Worm (Caenorhabditis elegans) whole organism, young adult: ENCODE measurements around the gene lido-11.

Experiments
- B0019.2 ChIP-seq: fragments of 200-800 bp; sonication (Bioruptor generic); conservative IDR thresholded peaks from 2 replicates; pipeline ENCODE4 v1.3.6; 2022; ENCODE audit warnings: missing genetic modification reagents, missing genetic modification characterization, missing compliant biosample characterization
- B0035.1 ChIP-seq: sonication (generic microtip); optimal IDR thresholded peaks from 2 replicates; lab custom pipeline; 2016; ENCODE audit warnings: missing genetic modification characterization, mild to moderate bottlenecking, missing compliant biosample characterization, missing genotype, missing genetic modification reagents
- B0261.1 ChIP-seq: sonication (generic microtip); optimal IDR thresholded peaks from 2 replicates; lab custom pipeline; 2016; ENCODE audit warnings: mild to moderate bottlenecking, missing genetic modification characterization, moderate library complexity, missing compliant biosample characterization
- C06A6.2 ChIP-seq: fragments of 200-800 bp; sonication (Bioruptor generic); conservative IDR thresholded peaks from 2 replicates; pipeline ENCODE4 v1.3.6; 2022; ENCODE audit warnings: missing genetic modification characterization, missing compliant biosample characterization
- C17E4.6 ChIP-seq: fragments of 200-800 bp; sonication (Bioruptor generic); IDR thresholded peaks from 2 replicates; pipeline ENCODE4 v1.3.6; 2022; ENCODE audit warnings: missing genetic modification reagents, missing genetic modification characterization, missing compliant biosample characterization
- F10E7.11 ChIP-seq: sonication (generic microtip); optimal IDR thresholded peaks from 2 replicates; lab custom pipeline; 2017; ENCODE audit warnings: mild to moderate bottlenecking, missing genetic modification characterization, moderate library complexity, missing compliant biosample characterization
- F23B12.7 ChIP-seq: sonication (generic microtip); optimal IDR thresholded peaks from 2 replicates; lab custom pipeline; 2017; ENCODE audit warnings: missing genetic modification characterization, mild to moderate bottlenecking, missing compliant biosample characterization, antibody characterized with exemption, moderate library complexity; ENCODE audit not compliant: insufficient read depth
- F37B4.10 ChIP-seq: fragments of 200-800 bp; sonication (Bioruptor generic); IDR thresholded peaks from 2 replicates; pipeline ENCODE4 v1.3.6; 2022; ENCODE audit warnings: missing genetic modification characterization, missing compliant biosample characterization
- F49E8.2 ChIP-seq: sonication (generic microtip); optimal IDR thresholded peaks from 3 replicates; lab custom pipeline; 2017; ENCODE audit warnings: missing genetic modification characterization, mild to moderate bottlenecking, missing compliant biosample characterization, antibody characterized with exemption, moderate library complexity; ENCODE audit not compliant: insufficient read depth
- F55B11.4 ChIP-seq: sonication (generic microtip); optimal IDR thresholded peaks from 2 replicates; lab custom pipeline; 2016; ENCODE audit warnings: missing compliant biosample characterization, missing genetic modification characterization, borderline replicate concordance; ENCODE audit not compliant: insufficient read depth
- T26A5.8 ChIP-seq: sonication (generic microtip); optimal IDR thresholded peaks from 2 replicates; lab custom pipeline; 2016; ENCODE audit warnings: missing genetic modification characterization, missing compliant biosample characterization
- Y53F4B.3 ChIP-seq: fragments of 200-800 bp; sonication (Bioruptor generic); IDR thresholded peaks from 2 replicates; pipeline ENCODE4 v1.3.6; 2022; ENCODE audit warnings: missing genetic modification reagents, missing genetic modification characterization, missing compliant biosample characterization
- Y56A3A.18 ChIP-seq: fragments of 200-800 bp; sonication (Bioruptor generic); IDR thresholded peaks from 2 replicates; pipeline ENCODE4 v1.3.6; 2022; ENCODE audit warnings: missing genetic modification reagents, missing genetic modification characterization, missing compliant biosample characterization
- Y79H2A.3 ChIP-seq: fragments of 200-800 bp; sonication (Bioruptor generic); conservative IDR thresholded peaks from 2 replicates; pipeline ENCODE4 v1.3.6; 2022; ENCODE audit warnings: missing genetic modification reagents, missing genetic modification characterization, missing compliant biosample characterization
- ZK185.1 ChIP-seq: sonication (generic microtip); optimal IDR thresholded peaks from 2 replicates; lab custom pipeline; 2016; ENCODE audit warnings: mild to moderate bottlenecking, missing genetic modification characterization, missing compliant biosample characterization; ENCODE audit not compliant: poor library complexity, severe bottlenecking
- akir-1 ChIP-seq: fragments of 200-800 bp; sonication (Bioruptor generic); optimal IDR thresholded peaks from 2 replicates; lab custom pipeline; 2018; ENCODE audit warnings: mild to moderate bottlenecking, missing genetic modification characterization, moderate library complexity, missing compliant biosample characterization
- aptf-2 ChIP-seq: fragments of 200-800 bp; sonication (Bioruptor generic); conservative IDR thresholded peaks from 2 replicates; pipeline ENCODE4 v1.3.6; 2022; ENCODE audit warnings: missing genetic modification reagents, missing genetic modification characterization, missing compliant biosample characterization
- bed-1 ChIP-seq: fragments of 200-800 bp; sonication (Bioruptor generic); IDR thresholded peaks from 2 replicates; pipeline ENCODE4 v1.3.6; 2022; ENCODE audit warnings: missing genetic modification reagents, missing genetic modification characterization, missing compliant biosample characterization
- cebp-2 ChIP-seq: fragments of 200-800 bp; sonication (Bioruptor generic); IDR thresholded peaks from 2 replicates; pipeline ENCODE4 v1.3.6; 2022; ENCODE audit warnings: missing genetic modification characterization, missing compliant biosample characterization
- ceh-27 ChIP-seq: fragments of 200-800 bp; sonication (Bioruptor generic); optimal IDR thresholded peaks from 2 replicates; lab custom pipeline; 2018; ENCODE audit warnings: mild to moderate bottlenecking, missing genetic modification characterization, moderate library complexity, missing compliant biosample characterization
- ceh-40 ChIP-seq: fragments of 200-800 bp; sonication (Bioruptor generic); IDR thresholded peaks from 2 replicates; pipeline ENCODE4 v1.3.6; 2022; ENCODE audit warnings: missing genetic modification characterization, missing compliant biosample characterization
- ceh-58 ChIP-seq: fragments of 200-800 bp; sonication (Bioruptor generic); IDR thresholded peaks from 2 replicates; pipeline ENCODE4 v1.3.6; 2022; ENCODE audit warnings: missing genetic modification characterization, missing compliant biosample characterization
- chd-7 ChIP-seq: sonication (generic microtip); optimal IDR thresholded peaks from 2 replicates; lab custom pipeline; 2016; ENCODE audit warnings: mild to moderate bottlenecking, missing genetic modification characterization, moderate library complexity, missing compliant biosample characterization
- die-1 ChIP-seq: sonication (generic microtip); optimal IDR thresholded peaks from 2 replicates; lab custom pipeline; 2016; ENCODE audit warnings: missing genotype, mild to moderate bottlenecking, missing genetic modification characterization, missing compliant biosample characterization
- dpl-1 ChIP-seq: fragments of 150-350 bp; optimal IDR thresholded peaks from 2 replicates; lab custom pipeline; 2014; ENCODE audit warnings: missing biosample characterization, missing genetic modification reagents, missing genetic modification characterization
- egl-44 ChIP-seq: fragments of 200-800 bp; sonication (Bioruptor generic); IDR thresholded peaks from 2 replicates; pipeline ENCODE4 v1.3.6; 2022; ENCODE audit warnings: missing genetic modification reagents, missing genetic modification characterization, missing compliant biosample characterization
- egrh-3 ChIP-seq: fragments of 200-800 bp; sonication (Bioruptor generic); IDR thresholded peaks from 2 replicates; pipeline ENCODE4 v1.3.6; 2022; ENCODE audit warnings: missing genetic modification reagents, missing genetic modification characterization, missing compliant biosample characterization
- fkh-3 ChIP-seq: sonication (generic microtip); optimal IDR thresholded peaks from 2 replicates; lab custom pipeline; 2016; ENCODE audit warnings: mild to moderate bottlenecking, missing genetic modification characterization, missing compliant biosample characterization
- hlh-12 ChIP-seq: sonication (generic microtip); optimal IDR thresholded peaks from 2 replicates; lab custom pipeline; 2016; ENCODE audit warnings: missing genetic modification characterization, missing compliant biosample characterization
- hmg-1.2 ChIP-seq: fragments of 200-800 bp; sonication (Bioruptor generic); IDR thresholded peaks from 2 replicates; pipeline ENCODE4 v1.3.6; 2022; ENCODE audit warnings: missing genetic modification reagents, missing genetic modification characterization, missing compliant biosample characterization
- hmg-20 ChIP-seq: fragments of 200-800 bp; sonication (Bioruptor generic); IDR thresholded peaks from 2 replicates; pipeline ENCODE4 v1.3.6; 2022; ENCODE audit warnings: missing genetic modification reagents, missing genetic modification characterization, missing compliant biosample characterization
- hsf-1 ChIP-seq: fragments of 200-800 bp; sonication (Bioruptor generic); IDR thresholded peaks from 2 replicates; pipeline ENCODE4 v1.3.6; 2022; ENCODE audit warnings: missing genetic modification reagents, missing genetic modification characterization, missing compliant biosample characterization
- lin-26 ChIP-seq: fragments of 200-800 bp; sonication (Bioruptor generic); IDR thresholded peaks from 2 replicates; pipeline ENCODE4 v1.3.6; 2022; ENCODE audit warnings: missing genetic modification reagents, missing genetic modification characterization, missing compliant biosample characterization
- lin-54 ChIP-seq: fragments of 200-800 bp; sonication (Bioruptor generic); optimal IDR thresholded peaks from 2 replicates; lab custom pipeline; 2018; ENCODE audit warnings: mild to moderate bottlenecking, missing genetic modification characterization, missing compliant biosample characterization
- lsl-1 ChIP-seq: fragments of 200-800 bp; sonication (Bioruptor generic); optimal IDR thresholded peaks from 2 replicates; lab custom pipeline; 2018; ENCODE audit warnings: mild to moderate bottlenecking, missing genetic modification characterization, moderate library complexity, missing compliant biosample characterization
- lsy-27 ChIP-seq: sonication (generic microtip); optimal IDR thresholded peaks from 2 replicates; lab custom pipeline; 2017; ENCODE audit warnings: missing genetic modification characterization, mild to moderate bottlenecking, missing compliant biosample characterization, antibody characterized with exemption, missing genotype, borderline replicate concordance; ENCODE audit not compliant: insufficient read depth
- mel-28 ChIP-seq: sonication (generic microtip); optimal IDR thresholded peaks from 2 replicates; lab custom pipeline; 2016; ENCODE audit warnings: borderline replicate concordance, mild to moderate bottlenecking, missing genetic modification characterization, missing compliant biosample characterization
- nhr-80 ChIP-seq: sonication (generic microtip); optimal IDR thresholded peaks from 2 replicates; lab custom pipeline; 2016; ENCODE audit warnings: missing genetic modification characterization, missing compliant biosample characterization
- nhr-90 ChIP-seq: sonication (generic microtip); optimal IDR thresholded peaks from 2 replicates; lab custom pipeline; 2016; ENCODE audit warnings: missing genotype, mild to moderate bottlenecking, missing genetic modification characterization, missing compliant biosample characterization
- pbrm-1 ChIP-seq: fragments of 200-800 bp; sonication (Bioruptor generic); IDR thresholded peaks from 2 replicates; pipeline ENCODE4 v1.3.6; 2022; ENCODE audit warnings: missing genetic modification reagents, missing genetic modification characterization, missing compliant biosample characterization
- rec-8 ChIP-seq, 2 experiments: sonication (generic microtip); optimal IDR thresholded peaks; 2 replicates each; lab custom pipeline; 2016; ENCODE audit warnings: mild to moderate bottlenecking in 2 of 2, missing genetic modification characterization in 2 of 2, missing genetic modification reagents in 2 of 2, missing genotype in 2 of 2, missing biosample characterization in 1 of 2, missing compliant biosample characterization in 1 of 2, moderate library complexity in 1 of 2
- repo-1 ChIP-seq: sonication (generic microtip); optimal IDR thresholded peaks from 2 replicates; lab custom pipeline; 2017; ENCODE audit warnings: mild to moderate bottlenecking, missing genetic modification characterization, missing compliant biosample characterization
- snpc-1.3 ChIP-seq: sonication (generic microtip); optimal IDR thresholded peaks from 2 replicates; lab custom pipeline; 2017; ENCODE audit warnings: missing genetic modification characterization, mild to moderate bottlenecking, missing compliant biosample characterization, antibody characterized with exemption, moderate library complexity, missing genotype, missing genetic modification reagents; ENCODE audit not compliant: insufficient read depth
- somi-1 ChIP-seq: fragments of 200-800 bp; sonication (Bioruptor generic); optimal IDR thresholded peaks from 2 replicates; lab custom pipeline; 2018; ENCODE audit warnings: mild to moderate bottlenecking, missing genetic modification characterization, missing compliant biosample characterization
- tlf-1 ChIP-seq: fragments of 200-800 bp; sonication (Bioruptor generic); optimal IDR thresholded peaks from 2 replicates; lab custom pipeline; 2018; ENCODE audit warnings: mild to moderate bottlenecking, missing genetic modification characterization, missing compliant biosample characterization
- unc-62 ChIP-seq: fragments of 150-350 bp; optimal IDR thresholded peaks from 2 replicates; lab custom pipeline; 2014; ENCODE audit warnings: missing biosample characterization, missing genetic modification reagents, missing genetic modification characterization
- ztf-26 ChIP-seq: sonication (generic microtip); optimal IDR thresholded peaks from 2 replicates; lab custom pipeline; 2017; ENCODE audit warnings: missing genetic modification characterization, missing compliant biosample characterization
- ztf-28 ChIP-seq: fragments of 200-800 bp; sonication (Bioruptor generic); IDR thresholded peaks from 2 replicates; pipeline ENCODE4 v1.3.6; 2022; ENCODE audit warnings: missing genetic modification reagents, missing genetic modification characterization, missing compliant biosample characterization

lido-11 gene

ce11 chrII:2973940-2974402 is 29.8 kb upstream of the lido-11 start (continued):
- TF ChIP-seq Y79H2A.3 (GFP tag; lab: Robert Waterston, UW) (no peak), repo-1 (tag; lab: Kevin White, UChicago) (peak; percentile 91), B0035.1 (tag; lab: Kevin White, UChicago) (no peak), Y56A3A.18 (GFP tag; lab: Robert Waterston, UW) (peak; percentile 44; the same call in 1 of the 2 replicates), pbrm-1 (GFP tag; lab: Robert Waterston, UW) (peak; percentile 97), mel-28 (tag; lab: Kevin White, UChicago) (peak; percentile 36), unc-62 (GFP tag; lab: Kevin White, UChicago) (no peak), F49E8.2 (tag; lab: Kevin White, UChicago) (no peak), lin-26 (GFP tag; lab: Robert Waterston, UW) (peak; percentile 75), egl-44 (GFP tag; lab: Robert Waterston, UW) (peak; percentile 95), lsl-1 (GFP tag; lab: Kevin White, UChicago) (no peak), hmg-20 (GFP tag; lab: Robert Waterston, UW) (peak; percentile 54; the same call in 1 of the 2 replicates), bed-1 (GFP tag; lab: Robert Waterston, UW) (no peak), aptf-2 (GFP tag; lab: Robert Waterston, UW) (0 out of 2 replicates have a peak, but pooled peaks have one; percentile 50), snpc-1.3 (tag; lab: Kevin White, UChicago) (no peak), tlf-1 (peak; percentile 75), akir-1 (GFP tag; lab: Kevin White, UChicago) (peak; percentile 73), ztf-28 (GFP tag; lab: Robert Waterston, UW) (no peak), fkh-3 (tag; lab: Kevin White, UChicago) (no peak), somi-1 (GFP tag; lab: Kevin White, UChicago) (peak; percentile 96), ceh-40 (no peak), B0019.2 (no peak), hmg-1.2 (peak; percentile 99), F37B4.10 (GFP tag; lab: Robert Waterston, UW) (0 out of 2 replicates have a peak, but pooled peaks have one; percentile 27), nhr-80 (tag; lab: Kevin White, UChicago) (peak; percentile 23), dpl-1 (GFP tag; lab: Kevin White, UChicago) (peak; percentile 1), nhr-90 (tag; lab: Kevin White, UChicago) (no peak), B0261.1 (tag; lab: Kevin White, UChicago) (peak; percentile 24), ceh-58 (GFP tag; lab: Robert Waterston, UW) (no peak), rec-8 (tag; optimal IDR thresholded peaks at IDR 0.05; lab: Kevin White, UChicago) (no peak), F23B12.7 (tag; lab: Kevin White, UChicago) (no peak), F10E7.11 (tag; lab: Kevin White, UChicago) (peak; percentile 62), lin-54 (GFP tag; lab: Kevin White, UChicago) (peak; percentile 70), F55B11.4 (tag; lab: Kevin White, UChicago) (no peak), die-1 (tag; lab: Kevin White, UChicago) (no peak), hsf-1 (peak; percentile 83), C17E4.6 (GFP tag; lab: Robert Waterston, UW) (peak; percentile 17; the same call in 1 of the 2 replicates), T26A5.8 (no peak), C06A6.2 (peak; percentile 95), egrh-3 (peak; percentile 100), Y53F4B.3 (GFP tag; lab: Robert Waterston, UW) (no peak), lsy-27 (tag; lab: Kevin White, UChicago) (no peak), cebp-2 (peak; percentile 78; the same call in 1 of the 2 replicates), ZK185.1 (tag; lab: Kevin White, UChicago) (peak; percentile 68), chd-7 (tag; lab: Kevin White, UChicago) (peak; percentile 99), ceh-27 (GFP tag; lab: Kevin White, UChicago) (peak; percentile 96), hlh-12 (tag; lab: Kevin White, UChicago) (no peak), ztf-26 (peak; percentile 97)
